Worm (Caenorhabditis elegans) whole organism, mixed stage, embryonic: ENCODE results near the gene fipr-4.

Experiments
- M03D4.4 ChIP-seq: sonication (generic microtip); optimal IDR thresholded peaks from 2 replicates; lab custom pipeline; 2017; ENCODE audit warnings: mild to moderate bottlenecking, missing genetic modification characterization, missing compliant biosample characterization
- bed-3 ChIP-seq: fragments of 200-800 bp; sonication (Bioruptor generic); optimal IDR thresholded peaks from 3 replicates; lab custom pipeline; 2018; ENCODE audit warnings: mild to moderate bottlenecking, missing genetic modification characterization, moderate library complexity, missing compliant biosample characterization
- blmp-1 ChIP-seq: fragments of 150-350 bp; optimal IDR thresholded peaks from 2 replicates; lab custom pipeline; 2014; ENCODE audit warnings: missing biosample characterization, missing genetic modification characterization
- ceh-39 ChIP-seq: fragments of 150-350 bp; optimal IDR thresholded peaks from 2 replicates; lab custom pipeline; 2014; ENCODE audit warnings: missing biosample characterization, missing genetic modification characterization
- ceh-83 ChIP-seq: fragments of 200-800 bp; sonication (Bioruptor generic); optimal IDR thresholded peaks from 2 replicates; lab custom pipeline; 2018; ENCODE audit warnings: mild to moderate bottlenecking, missing genetic modification characterization, missing compliant biosample characterization
- ces-1 ChIP-seq: fragments of 150-350 bp; optimal IDR thresholded peaks from 2 replicates; lab custom pipeline; 2014; ENCODE audit warnings: missing biosample characterization, missing genetic modification reagents, missing genetic modification characterization
- cnd-1 ChIP-seq: fragments of 200-800 bp; sonication (Bioruptor generic); optimal IDR thresholded peaks from 2 replicates; lab custom pipeline; 2018; ENCODE audit warnings: mild to moderate bottlenecking, missing genetic modification characterization, missing compliant biosample characterization
- drap-1 ChIP-seq: fragments of 200-800 bp; sonication (Bioruptor generic); optimal IDR thresholded peaks from 3 replicates; lab custom pipeline; 2018; ENCODE audit warnings: mild to moderate bottlenecking, missing genetic modification characterization, missing compliant biosample characterization
- flh-1 ChIP-seq: fragments of 200-800 bp; sonication (Bioruptor generic); optimal IDR thresholded peaks from 2 replicates; lab custom pipeline; 2018; ENCODE audit warnings: mild to moderate bottlenecking, missing genetic modification characterization, moderate library complexity, missing compliant biosample characterization
- ham-2 ChIP-seq: fragments of 200-800 bp; sonication (Bioruptor generic); optimal IDR thresholded peaks from 2 replicates; lab custom pipeline; 2018; ENCODE audit warnings: mild to moderate bottlenecking, missing genetic modification characterization, missing compliant biosample characterization
- hlh-1 ChIP-seq: fragments of 150-350 bp; optimal IDR thresholded peaks from 2 replicates; lab custom pipeline; 2014; ENCODE audit warnings: missing biosample characterization, missing genetic modification reagents, missing genetic modification characterization
- lin-13 ChIP-seq: fragments of 150-350 bp; optimal IDR thresholded peaks from 2 replicates; lab custom pipeline; 2014; ENCODE audit warnings: missing biosample characterization, missing genetic modification characterization
- lin-32 ChIP-seq: fragments of 200-800 bp; sonication (Bioruptor generic); optimal IDR thresholded peaks from 2 replicates; lab custom pipeline; 2018; ENCODE audit warnings: mild to moderate bottlenecking, missing genetic modification characterization, missing compliant biosample characterization
- lsy-2 ChIP-seq: fragments of 150-350 bp; optimal IDR thresholded peaks from 2 replicates; lab custom pipeline; 2014; ENCODE audit warnings: missing biosample characterization, missing genetic modification characterization
- mab-5 ChIP-seq: fragments of 150-350 bp; optimal IDR thresholded peaks from 2 replicates; lab custom pipeline; 2014; ENCODE audit warnings: missing biosample characterization, missing genetic modification characterization
- mep-1 ChIP-seq: fragments of 150-350 bp; optimal IDR thresholded peaks from 2 replicates; lab custom pipeline; 2017; ENCODE audit warnings: missing biosample characterization, missing genetic modification reagents, missing genetic modification characterization, inconsistent platforms
- nhr-12 ChIP-seq: fragments of 150-350 bp; optimal IDR thresholded peaks from 2 replicates; lab custom pipeline; 2014; ENCODE audit warnings: missing biosample characterization, missing genetic modification characterization
- nhr-2 ChIP-seq: fragments of 150-350 bp; optimal IDR thresholded peaks from 2 replicates; lab custom pipeline; 2014; ENCODE audit warnings: missing biosample characterization, missing genetic modification characterization
- nhr-237 ChIP-seq: fragments of 150-350 bp; optimal IDR thresholded peaks from 2 replicates; lab custom pipeline; 2014; ENCODE audit warnings: missing biosample characterization, missing genetic modification characterization
- nhr-28 ChIP-seq: fragments of 150-350 bp; optimal IDR thresholded peaks from 2 replicates; lab custom pipeline; 2014; ENCODE audit warnings: missing biosample characterization, missing genetic modification characterization
- nhr-76 ChIP-seq: sonication (generic microtip); optimal IDR thresholded peaks from 2 replicates; lab custom pipeline; 2017; ENCODE audit warnings: missing biosample characterization, missing genetic modification characterization
- pha-4 ChIP-seq: fragments of 150-350 bp; optimal IDR thresholded peaks from 2 replicates; lab custom pipeline; 2018; ENCODE audit warnings: missing biosample characterization, missing genetic modification reagents, missing genetic modification characterization
- sem-2 ChIP-seq: fragments of 200-800 bp; sonication (Bioruptor generic); optimal IDR thresholded peaks from 2 replicates; lab custom pipeline; 2018; ENCODE audit warnings: mild to moderate bottlenecking, missing genetic modification characterization, missing compliant biosample characterization
- snpc-4 ChIP-seq: fragments of 150-350 bp; optimal IDR thresholded peaks from 2 replicates; lab custom pipeline; 2014; ENCODE audit warnings: missing biosample characterization, missing genetic modification characterization
- sptf-1 ChIP-seq: sonication (generic microtip); optimal IDR thresholded peaks from 2 replicates; lab custom pipeline; 2017; ENCODE audit warnings: mild to moderate bottlenecking, missing genetic modification characterization, moderate library complexity, missing compliant biosample characterization
- tbx-8 ChIP-seq: fragments of 200-800 bp; sonication (Bioruptor generic); optimal IDR thresholded peaks from 2 replicates; lab custom pipeline; 2018; ENCODE audit warnings: mild to moderate bottlenecking, missing genetic modification characterization, moderate library complexity, missing compliant biosample characterization
- unc-120 ChIP-seq: sonication (generic microtip); optimal IDR thresholded peaks from 2 replicates; lab custom pipeline; 2017; ENCODE audit warnings: missing genetic modification characterization, missing compliant biosample characterization; ENCODE audit not compliant: poor library complexity, severe bottlenecking
- unc-39 ChIP-seq: fragments of 150-350 bp; optimal IDR thresholded peaks from 2 replicates; lab custom pipeline; 2014; ENCODE audit warnings: missing biosample characterization, missing genetic modification characterization
- unc-62 ChIP-seq: fragments of 150-350 bp; optimal IDR thresholded peaks from 2 replicates; lab custom pipeline; 2014; ENCODE audit warnings: missing biosample characterization, missing genetic modification reagents, missing genetic modification characterization
- zip-8 ChIP-seq: fragments of 150-350 bp; optimal IDR thresholded peaks from 2 replicates; lab custom pipeline; 2014; ENCODE audit warnings: missing biosample characterization, missing genetic modification characterization

Gene fipr-4

DNA sequence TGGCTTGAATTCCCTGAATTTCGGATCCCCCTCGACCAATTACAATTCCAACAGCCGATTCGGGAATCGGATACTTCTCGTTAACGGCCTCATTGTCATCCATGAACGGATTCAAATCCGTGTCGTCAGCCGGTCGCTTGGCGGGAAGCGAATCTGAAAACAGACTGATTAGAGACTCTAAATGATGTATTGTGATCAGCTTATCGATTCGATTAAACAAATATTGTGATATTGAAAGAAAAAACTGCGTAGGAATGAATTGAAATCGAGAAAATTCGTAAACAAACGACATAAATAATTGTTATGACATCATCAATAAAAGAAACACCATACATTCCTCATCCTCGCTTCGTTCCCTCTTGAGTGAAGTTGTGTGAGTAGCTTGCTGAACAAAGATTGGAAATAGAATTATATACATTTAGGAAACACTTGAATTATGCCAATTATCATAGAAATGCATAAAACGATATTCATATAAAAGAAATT lies 9.7 kb upstream of the fipr-4 start:
- TF ChIP-seq drap-1 (GFP tag; lab: Kevin White, UChicago) (no peak), M03D4.4 (no peak), nhr-237 (tag; lab: Kevin White, UChicago) (no peak), unc-120 (tag; lab: Kevin White, UChicago) (no peak)
- TF ChIP-seq, all 35 proteins: peak for 0

DNA sequence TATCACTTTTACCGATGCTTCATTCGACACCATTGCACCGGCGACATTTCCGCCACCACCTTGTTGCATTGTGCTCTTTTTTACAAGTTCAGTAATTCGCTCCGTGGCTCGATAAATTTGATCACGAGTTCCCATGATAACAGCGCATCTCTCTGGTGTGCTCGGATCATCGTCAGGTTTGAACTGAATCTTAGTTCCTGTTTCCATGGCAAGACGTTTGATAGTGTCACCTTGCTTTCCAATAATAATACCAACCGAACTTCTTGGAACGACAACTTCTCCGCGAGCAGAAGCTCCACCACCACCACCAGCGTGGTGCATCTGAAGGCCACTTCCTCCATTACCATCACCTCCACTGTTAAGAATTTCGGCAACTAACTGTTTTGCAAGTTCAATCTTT lies 8.9 kb upstream of the fipr-4 start:
- TF ChIP-seq nhr-237 (tag; lab: Kevin White, UChicago) = no peak
- no peak for TF ChIP-seq sem-2 (GFP tag; lab: Kevin White, UChicago)
- no peak for TF ChIP-seq blmp-1
- no peak for TF ChIP-seq mep-1 (tag; lab: Kevin White, UChicago)
- TF ChIP-seq nhr-76 = no peak
- no peak for TF ChIP-seq nhr-28 (tag; lab: Kevin White, UChicago)
- no peak for TF ChIP-seq ham-2 (GFP tag; lab: Kevin White, UChicago)
- no peak for TF ChIP-seq unc-62 (GFP tag; lab: Kevin White, UChicago)
- no peak for TF ChIP-seq ceh-39 (tag; lab: Kevin White, UChicago)
- no peak for TF ChIP-seq sptf-1 (tag; lab: Kevin White, UChicago)
- TF ChIP-seq drap-1 (GFP tag; lab: Kevin White, UChicago) = no peak
- no peak for TF ChIP-seq mab-5
- no peak for TF ChIP-seq tbx-8 (GFP tag; lab: Kevin White, UChicago)
- no peak for TF ChIP-seq M03D4.4

DNA sequence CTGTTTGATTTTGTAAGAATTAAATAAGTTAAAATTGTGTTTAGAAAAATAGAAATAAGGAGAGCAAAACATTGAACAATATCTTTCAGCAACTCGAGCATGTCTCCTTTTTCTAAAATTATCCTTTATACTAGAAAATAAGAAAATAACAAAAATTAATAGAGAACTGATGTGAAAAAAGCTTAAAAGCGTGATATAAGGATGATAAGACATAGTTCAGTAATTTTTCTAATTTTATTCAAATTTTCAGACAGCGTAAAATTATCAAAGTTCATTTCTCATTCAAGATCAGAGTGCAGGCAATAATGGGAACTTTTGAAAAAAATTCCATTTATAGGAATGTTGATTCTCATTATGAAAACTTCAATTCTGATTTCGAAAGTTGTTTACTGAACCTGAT lies 5.1 kb upstream of the fipr-4 start, which contains the start of gene str-182:
str-182 (minus strand) TSS at position 101 of the 400 bp plus-strand sequence.
- no peak for TF ChIP-seq lin-13 (tag; lab: Kevin White, UChicago)
- no peak for TF ChIP-seq ham-2 (GFP tag; lab: Kevin White, UChicago)
- TF ChIP-seq nhr-2 (tag; lab: Kevin White, UChicago) = no peak
- TF ChIP-seq lsy-2 (tag; lab: Kevin White, UChicago) = no peak
- no peak for TF ChIP-seq flh-1 (GFP tag; lab: Kevin White, UChicago)
- no peak for TF ChIP-seq nhr-28 (tag; lab: Kevin White, UChicago)
- no peak for TF ChIP-seq tbx-8 (GFP tag; lab: Kevin White, UChicago)
- no peak for TF ChIP-seq nhr-237 (tag; lab: Kevin White, UChicago)
- TF ChIP-seq sptf-1 (tag; lab: Kevin White, UChicago) = no peak
- TF ChIP-seq zip-8 (tag; lab: Kevin White, UChicago) = no peak
- TF ChIP-seq cnd-1 (tag; lab: Kevin White, UChicago) = no peak
- TF ChIP-seq mab-5 = no peak
- no peak for TF ChIP-seq sem-2 (GFP tag; lab: Kevin White, UChicago)
- no peak for TF ChIP-seq nhr-12 (tag; lab: Kevin White, UChicago)

DNA sequence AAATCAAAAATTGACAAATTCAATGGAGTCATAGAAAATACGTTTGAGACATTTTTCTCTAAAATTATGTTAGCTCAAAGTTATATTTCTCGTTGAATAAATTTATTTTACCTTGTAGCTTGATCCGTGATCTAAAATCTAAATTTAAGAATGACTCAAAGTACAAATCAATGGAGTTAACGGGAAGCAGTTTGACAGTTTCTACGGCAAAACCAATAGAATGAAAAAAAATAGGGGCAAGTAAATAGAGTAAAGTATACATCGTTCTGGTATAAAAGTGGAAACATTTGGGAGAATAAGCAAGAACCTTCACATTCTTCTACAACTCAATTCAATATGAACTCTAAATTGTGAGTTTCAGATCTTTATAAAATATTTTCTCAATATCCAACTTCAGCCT lies 2.7 kb upstream of the fipr-4 start, which contains the start of gene fipr-6:
fipr-6 (plus strand) TSS at position 301 of the 400 bp plus-strand sequence.
- TF ChIP-seq snpc-4 (no peak), ham-2 (GFP tag; lab: Kevin White, UChicago) (no peak), lin-13 (tag; lab: Kevin White, UChicago) (no peak), unc-120 (tag; lab: Kevin White, UChicago) (no peak), pha-4 (tag; lab: Kevin White, UChicago) (no peak), blmp-1 (no peak), bed-3 (GFP tag; lab: Kevin White, UChicago) (no peak)

DNA sequence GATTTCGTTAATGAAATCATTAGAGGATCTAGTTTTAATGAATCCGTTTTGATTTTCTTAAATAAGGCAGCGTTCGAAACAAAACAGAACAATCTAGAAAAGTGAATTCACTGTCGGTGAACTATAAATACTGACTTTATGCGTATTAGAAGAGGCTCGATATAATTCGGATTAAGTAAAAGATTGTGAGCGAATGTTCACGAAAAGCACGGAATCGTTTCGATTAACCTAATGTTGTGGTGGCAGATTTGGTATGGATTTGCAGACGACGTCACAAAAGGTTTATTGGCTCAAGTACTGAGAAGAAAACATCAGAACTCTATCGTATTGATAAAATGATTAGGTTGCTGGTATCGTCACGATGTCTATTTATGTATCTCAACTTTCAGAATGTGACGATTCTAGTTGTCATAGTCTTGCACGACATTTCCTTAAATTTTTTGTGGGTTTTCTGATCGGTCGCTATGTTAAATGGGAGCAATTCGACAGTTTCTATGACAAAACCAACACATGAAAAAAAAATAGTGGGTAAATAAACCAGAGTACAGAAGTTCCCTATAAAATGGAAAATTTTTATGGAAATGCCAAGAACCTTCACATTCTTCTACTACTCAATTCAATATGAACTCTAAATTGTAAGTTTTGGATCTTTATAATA lies 1.1 kb upstream of the fipr-4 start, which contains the start of the genes pyt-1 and fipr-7:
pyt-1 (minus strand) TSS at position 101 of the 658 bp plus-strand sequence.
fipr-7 (plus strand) TSS at position 608 of the 658 bp plus-strand sequence.
- no peak for TF ChIP-seq ceh-83 (GFP tag; lab: Kevin White, UChicago)
- TF ChIP-seq unc-39 = no peak
- TF ChIP-seq nhr-2 (tag; lab: Kevin White, UChicago) = no peak
- no peak for TF ChIP-seq unc-120 (tag; lab: Kevin White, UChicago)
- TF ChIP-seq unc-62 (GFP tag; lab: Kevin White, UChicago) = no peak
- TF ChIP-seq ham-2 (GFP tag; lab: Kevin White, UChicago) = no peak
- TF ChIP-seq mab-5 = no peak
- no peak for TF ChIP-seq lin-32 (GFP tag; lab: Kevin White, UChicago)
- TF ChIP-seq ces-1 = no peak
- no peak for TF ChIP-seq nhr-237 (tag; lab: Kevin White, UChicago)
- no peak for TF ChIP-seq zip-8 (tag; lab: Kevin White, UChicago)
- TF ChIP-seq pha-4 (tag; lab: Kevin White, UChicago) = no peak
- TF ChIP-seq hlh-1 (tag; lab: Kevin White, UChicago) = no peak
- no peak for TF ChIP-seq M03D4.4
- TF ChIP-seq flh-1 (GFP tag; lab: Kevin White, UChicago) = no peak
- no peak for TF ChIP-seq nhr-28 (tag; lab: Kevin White, UChicago)
- no peak for TF ChIP-seq lin-13 (tag; lab: Kevin White, UChicago)
